Worm (Caenorhabditis elegans) whole organism, L2 larva: ENCODE results near the gene pxn-2.

ENCODE experiments used
- R02D3.7 ChIP-seq: fragments of 150-350 bp; optimal IDR thresholded peaks from 2 replicates; lab custom pipeline; 2014; ENCODE audit warnings: missing biosample characterization, missing genetic modification characterization
- Y55F3AM.14 ChIP-seq: fragments of 200-800 bp; sonication (Bioruptor generic); optimal IDR thresholded peaks from 2 replicates; lab custom pipeline; 2018; ENCODE audit warnings: mild to moderate bottlenecking, missing genetic modification characterization, missing compliant biosample characterization
- aly-2 ChIP-seq: fragments of 150-350 bp; optimal IDR thresholded peaks from 2 replicates; lab custom pipeline; 2014; ENCODE audit warnings: missing biosample characterization, missing genetic modification characterization
- ceh-16 ChIP-seq: fragments of 150-350 bp; optimal IDR thresholded peaks from 2 replicates; lab custom pipeline; 2014; ENCODE audit warnings: missing biosample characterization, missing genetic modification characterization
- ceh-82 ChIP-seq: fragments of 150-350 bp; optimal IDR thresholded peaks from 2 replicates; lab custom pipeline; 2014; ENCODE audit warnings: missing biosample characterization, missing genetic modification characterization
- crh-2 ChIP-seq: sonication (generic microtip); optimal IDR thresholded peaks from 2 replicates; lab custom pipeline; 2017; ENCODE audit warnings: missing biosample characterization, missing genetic modification characterization
- dmd-4 ChIP-seq: sonication (generic microtip); optimal IDR thresholded peaks from 2 replicates; lab custom pipeline; 2017; ENCODE audit warnings: missing biosample characterization, missing genetic modification characterization
- fos-1 ChIP-seq: fragments of 150-350 bp; optimal IDR thresholded peaks from 2 replicates; lab custom pipeline; 2014; ENCODE audit warnings: missing biosample characterization, missing genetic modification characterization
- gmeb-1 ChIP-seq: fragments of 150-350 bp; optimal IDR thresholded peaks from 2 replicates; lab custom pipeline; 2014; ENCODE audit warnings: missing biosample characterization, missing genetic modification characterization
- lin-13 ChIP-seq: fragments of 150-350 bp; optimal IDR thresholded peaks from 2 replicates; lab custom pipeline; 2014; ENCODE audit warnings: missing biosample characterization, missing genetic modification reagents, missing genetic modification characterization
- lin-39 ChIP-seq: fragments of 150-350 bp; optimal IDR thresholded peaks from 2 replicates; lab custom pipeline; 2014; ENCODE audit warnings: missing biosample characterization, missing genetic modification reagents, missing genetic modification characterization
- mbf-1 ChIP-seq: sonication (generic microtip); optimal IDR thresholded peaks from 2 replicates; lab custom pipeline; 2017; ENCODE audit warnings: missing biosample characterization, missing genetic modification characterization
- nhr-11 ChIP-seq: fragments of 150-350 bp; optimal IDR thresholded peaks from 2 replicates; lab custom pipeline; 2014; ENCODE audit warnings: missing biosample characterization, missing genetic modification characterization
- nhr-237 ChIP-seq: fragments of 150-350 bp; optimal IDR thresholded peaks from 2 replicates; lab custom pipeline; 2014; ENCODE audit warnings: missing biosample characterization, missing genetic modification characterization
- nhr-6 ChIP-seq: fragments of 150-350 bp; optimal IDR thresholded peaks from 2 replicates; lab custom pipeline; 2014; ENCODE audit warnings: missing biosample characterization, missing genetic modification characterization
- sem-4 ChIP-seq: fragments of 150-350 bp; optimal IDR thresholded peaks from 2 replicates; lab custom pipeline; 2014; ENCODE audit warnings: missing biosample characterization, missing genetic modification reagents, missing genetic modification characterization
- sma-3 ChIP-seq: sonication (generic microtip); optimal IDR thresholded peaks from 2 replicates; lab custom pipeline; 2016; ENCODE audit warnings: missing genetic modification reagents, missing genetic modification characterization, missing compliant biosample characterization
- sma-9 ChIP-seq, 2 experiments: fragments of 150-350 bp in 1 of 2; sonication (generic microtip) in 1 of 2; optimal IDR thresholded peaks; 2 replicates each; lab custom pipeline; 2014 to 2016; ENCODE audit warnings: missing genetic modification characterization in 2 of 2, mild to moderate bottlenecking in 1 of 2, missing biosample characterization in 1 of 2, missing compliant biosample characterization in 1 of 2, missing genetic modification reagents in 1 of 2, moderate library complexity in 1 of 2
- snpc-4 ChIP-seq: fragments of 150-350 bp; optimal IDR thresholded peaks from 2 replicates; lab custom pipeline; 2014; ENCODE audit warnings: missing biosample characterization, missing genetic modification characterization
- unc-39 ChIP-seq: fragments of 150-350 bp; optimal IDR thresholded peaks from 2 replicates; lab custom pipeline; 2014; ENCODE audit warnings: missing biosample characterization, missing genetic modification characterization
- unc-55 ChIP-seq: fragments of 150-350 bp; sonication (generic microtip); optimal IDR thresholded peaks from 3 replicates; lab custom pipeline; 2014; ENCODE audit warnings: missing biosample characterization, missing genetic modification reagents, missing genetic modification characterization
- zag-1 ChIP-seq: fragments of 150-350 bp; optimal IDR thresholded peaks from 2 replicates; lab custom pipeline; 2014; ENCODE audit warnings: missing biosample characterization, missing genetic modification characterization
- ztf-1 ChIP-seq: fragments of 200-800 bp; sonication (Bioruptor generic); conservative IDR thresholded peaks from 2 replicates; pipeline ENCODE4 v1.3.6; 2022; ENCODE audit warnings: missing genetic modification characterization, missing compliant biosample characterization

Gene pxn-2

ce11 chrX:10933308-10934014, 45.6 kb downstream of the pxn-2 start:
- TF ChIP-seq sma-3 (no peak), snpc-4 (tag; lab: Kevin White, UChicago) (no peak), nhr-237 (no peak), ceh-82 (tag; lab: Kevin White, UChicago) (no peak)

ce11 chrX:10932087-10932486, 47.0 kb downstream of the pxn-2 start:
- TF ChIP-seq sem-4 (tag; lab: Kevin White, UChicago): no peak
- no peak for TF ChIP-seq nhr-11 (tag; lab: Kevin White, UChicago)
- TF ChIP-seq aly-2 (tag; lab: Kevin White, UChicago): no peak
- no peak for TF ChIP-seq ztf-1 (GFP tag; lab: Robert Waterston, UW)
- TF ChIP-seq, all 48 proteins: peak for 0

ce11 chrX:10928948-10929563, 50.0 kb downstream of the pxn-2 start, which contains the start of gene dgn-1:
TSS of gene dgn-1 (minus strand) at chrX:10928998.
- TF ChIP-seq ztf-1 (GFP tag; lab: Robert Waterston, UW): no peak
- TF ChIP-seq fos-1 (tag; lab: Kevin White, UChicago): peak; percentile 78
- TF ChIP-seq ceh-82 (tag; lab: Kevin White, UChicago): no peak
- TF ChIP-seq dmd-4: no peak
- TF ChIP-seq sma-9 (GFP tag; optimal IDR thresholded peaks at IDR 0.05; lab: Kevin White, UChicago): no peak
- TF ChIP-seq sma-9 (tag; optimal IDR thresholded peaks at IDR 0.05; lab: Kevin White, UChicago): no peak

ce11 chrX:10927136-10927535, 52.0 kb downstream of the pxn-2 start:
- TF ChIP-seq nhr-237 (no peak), dmd-4 (no peak), Y55F3AM.14 (GFP tag; lab: Kevin White, UChicago) (no peak), R02D3.7 (tag; lab: Kevin White, UChicago) (no peak), sma-3 (no peak)

ce11 chrX:10924031-10924430, 55.1 kb downstream of the pxn-2 start:
- TF ChIP-seq crh-2 (tag; lab: Kevin White, UChicago) (no peak), nhr-11 (tag; lab: Kevin White, UChicago) (no peak), mbf-1 (tag; lab: Kevin White, UChicago) (no peak), snpc-4 (tag; lab: Kevin White, UChicago) (no peak), lin-39 (no peak), unc-39 (tag; lab: Kevin White, UChicago) (no peak), lin-13 (GFP tag; lab: Kevin White, UChicago) (no peak), zag-1 (no peak), nhr-6 (tag; lab: Kevin White, UChicago) (no peak), unc-55 (GFP tag; lab: Kevin White, UChicago) (no peak), ceh-16 (tag; lab: Kevin White, UChicago) (no peak), gmeb-1 (tag; lab: Kevin White, UChicago) (no peak), sma-3 (no peak)
